Worm (Caenorhabditis elegans) whole organism, L2 larva: ENCODE data around the gene dct-7.
A peak's percentile ranks its signal among the peaks of the same experiment; 100 is the strongest.

Source experiments
- C34F6.9 ChIP-seq: fragments of 150-350 bp; optimal IDR thresholded peaks from 2 replicates; lab custom pipeline; 2014; ENCODE audit warnings: missing biosample characterization, missing genetic modification characterization
- F13H6.1 ChIP-seq: sonication (generic microtip); optimal IDR thresholded peaks from 2 replicates; lab custom pipeline; 2016; ENCODE audit warnings: missing genetic modification characterization, missing compliant biosample characterization
- Y55F3AM.14 ChIP-seq: fragments of 200-800 bp; sonication (Bioruptor generic); optimal IDR thresholded peaks from 2 replicates; lab custom pipeline; 2018; ENCODE audit warnings: mild to moderate bottlenecking, missing genetic modification characterization, missing compliant biosample characterization
- ZK546.5 ChIP-seq: sonication (generic microtip); optimal IDR thresholded peaks from 2 replicates; lab custom pipeline; 2017; ENCODE audit warnings: missing biosample characterization, missing genetic modification characterization
- alr-1 ChIP-seq: fragments of 150-350 bp; optimal IDR thresholded peaks from 2 replicates; lab custom pipeline; 2014; ENCODE audit warnings: missing biosample characterization, missing genetic modification characterization
- aly-2 ChIP-seq: fragments of 150-350 bp; optimal IDR thresholded peaks from 2 replicates; lab custom pipeline; 2014; ENCODE audit warnings: missing biosample characterization, missing genetic modification characterization
- ama-1 ChIP-seq: fragments of 150-350 bp; optimal IDR thresholded peaks from 2 replicates; lab custom pipeline; 2018; ENCODE audit warnings: inconsistent platforms
- blmp-1 ChIP-seq: sonication (generic microtip); optimal IDR thresholded peaks from 2 replicates; lab custom pipeline; 2017; ENCODE audit warnings: missing genetic modification characterization, mild to moderate bottlenecking, missing compliant biosample characterization, antibody characterized with exemption, moderate library complexity; ENCODE audit not compliant: insufficient read depth
- ceh-16 ChIP-seq: fragments of 150-350 bp; optimal IDR thresholded peaks from 2 replicates; lab custom pipeline; 2014; ENCODE audit warnings: missing biosample characterization, missing genetic modification characterization
- ceh-82 ChIP-seq: fragments of 150-350 bp; optimal IDR thresholded peaks from 2 replicates; lab custom pipeline; 2014; ENCODE audit warnings: missing biosample characterization, missing genetic modification characterization
- crh-2 ChIP-seq: sonication (generic microtip); optimal IDR thresholded peaks from 2 replicates; lab custom pipeline; 2017; ENCODE audit warnings: missing biosample characterization, missing genetic modification characterization
- dmd-4 ChIP-seq: sonication (generic microtip); optimal IDR thresholded peaks from 2 replicates; lab custom pipeline; 2017; ENCODE audit warnings: missing biosample characterization, missing genetic modification characterization
- egl-27 ChIP-seq: sonication (generic microtip); optimal IDR thresholded peaks from 3 replicates; lab custom pipeline; 2017; ENCODE audit warnings: missing biosample characterization, missing genetic modification reagents, missing genetic modification characterization
- elt-1 ChIP-seq: fragments of 150-350 bp; optimal IDR thresholded peaks from 2 replicates; lab custom pipeline; 2014; ENCODE audit warnings: missing biosample characterization, missing genetic modification characterization
- fos-1 ChIP-seq: fragments of 150-350 bp; optimal IDR thresholded peaks from 2 replicates; lab custom pipeline; 2014; ENCODE audit warnings: missing biosample characterization, missing genetic modification characterization
- gmeb-1 ChIP-seq: fragments of 150-350 bp; optimal IDR thresholded peaks from 2 replicates; lab custom pipeline; 2014; ENCODE audit warnings: missing biosample characterization, missing genetic modification characterization
- lin-11 ChIP-seq: fragments of 150-350 bp; sonication (generic microtip); optimal IDR thresholded peaks from 2 replicates; lab custom pipeline; 2014; ENCODE audit warnings: missing biosample characterization, missing genetic modification characterization, inconsistent platforms, mixed read lengths
- lin-13 ChIP-seq: fragments of 150-350 bp; optimal IDR thresholded peaks from 2 replicates; lab custom pipeline; 2014; ENCODE audit warnings: missing biosample characterization, missing genetic modification reagents, missing genetic modification characterization
- lin-39 ChIP-seq: fragments of 150-350 bp; optimal IDR thresholded peaks from 2 replicates; lab custom pipeline; 2014; ENCODE audit warnings: missing biosample characterization, missing genetic modification reagents, missing genetic modification characterization
- lsy-2 ChIP-seq, 2 experiments: fragments of 150-350 bp in 1 of 2; sonication (generic microtip) in 1 of 2; optimal IDR thresholded peaks; 2 replicates each; lab custom pipeline; 2014 to 2017; ENCODE audit warnings: missing biosample characterization in 2 of 2, missing genetic modification characterization in 2 of 2
- mab-5 ChIP-seq: fragments of 150-350 bp; optimal IDR thresholded peaks from 2 replicates; lab custom pipeline; 2014; ENCODE audit warnings: missing biosample characterization, missing genetic modification characterization
- mbf-1 ChIP-seq: sonication (generic microtip); optimal IDR thresholded peaks from 2 replicates; lab custom pipeline; 2017; ENCODE audit warnings: missing biosample characterization, missing genetic modification characterization
- mdl-1 ChIP-seq, 2 experiments: fragments of 150-350 bp in 1 of 2; sonication (generic microtip) in 1 of 2; optimal IDR thresholded peaks; 2 replicates each; lab custom pipeline; 2017; ENCODE audit warnings: missing biosample characterization in 2 of 2, missing genetic modification characterization in 2 of 2
- nhr-10 ChIP-seq: sonication (generic microtip); optimal IDR thresholded peaks from 2 replicates; lab custom pipeline; 2017; ENCODE audit warnings: missing biosample characterization, missing genetic modification characterization
- nhr-11 ChIP-seq: fragments of 150-350 bp; optimal IDR thresholded peaks from 2 replicates; lab custom pipeline; 2014; ENCODE audit warnings: missing biosample characterization, missing genetic modification characterization
- nhr-12 ChIP-seq: fragments of 150-350 bp; optimal IDR thresholded peaks from 2 replicates; lab custom pipeline; 2014; ENCODE audit warnings: missing biosample characterization, missing genetic modification characterization
- nhr-129 ChIP-seq: fragments of 150-350 bp; optimal IDR thresholded peaks from 2 replicates; lab custom pipeline; 2014; ENCODE audit warnings: missing biosample characterization, missing genetic modification characterization
- nhr-21 ChIP-seq: fragments of 150-350 bp; optimal IDR thresholded peaks from 2 replicates; lab custom pipeline; 2014; ENCODE audit warnings: missing biosample characterization, missing genetic modification characterization
- nhr-23 ChIP-seq: fragments of 150-350 bp; optimal IDR thresholded peaks from 2 replicates; lab custom pipeline; 2014; ENCODE audit warnings: missing biosample characterization, missing genetic modification reagents, missing genetic modification characterization
- nhr-237 ChIP-seq: fragments of 150-350 bp; optimal IDR thresholded peaks from 2 replicates; lab custom pipeline; 2014; ENCODE audit warnings: missing biosample characterization, missing genetic modification characterization
- nhr-6 ChIP-seq: fragments of 150-350 bp; optimal IDR thresholded peaks from 2 replicates; lab custom pipeline; 2014; ENCODE audit warnings: missing biosample characterization, missing genetic modification characterization
- peb-1 ChIP-seq: fragments of 150-350 bp; optimal IDR thresholded peaks from 2 replicates; lab custom pipeline; 2014; ENCODE audit warnings: missing biosample characterization, missing genetic modification characterization
- sem-4 ChIP-seq: fragments of 150-350 bp; optimal IDR thresholded peaks from 2 replicates; lab custom pipeline; 2014; ENCODE audit warnings: missing biosample characterization, missing genetic modification reagents, missing genetic modification characterization
- skn-1 ChIP-seq: sonication (generic microtip); optimal IDR thresholded peaks from 2 replicates; lab custom pipeline; 2017; ENCODE audit warnings: missing biosample characterization, missing genetic modification characterization
- sma-3 ChIP-seq: sonication (generic microtip); optimal IDR thresholded peaks from 2 replicates; lab custom pipeline; 2016; ENCODE audit warnings: missing genetic modification reagents, missing genetic modification characterization, missing compliant biosample characterization
- sma-9 ChIP-seq, 2 experiments: fragments of 150-350 bp in 1 of 2; sonication (generic microtip) in 1 of 2; optimal IDR thresholded peaks; 2 replicates each; lab custom pipeline; 2014 to 2016; ENCODE audit warnings: missing genetic modification characterization in 2 of 2, mild to moderate bottlenecking in 1 of 2, missing biosample characterization in 1 of 2, missing compliant biosample characterization in 1 of 2, missing genetic modification reagents in 1 of 2, moderate library complexity in 1 of 2
- snpc-4 ChIP-seq: fragments of 150-350 bp; optimal IDR thresholded peaks from 2 replicates; lab custom pipeline; 2014; ENCODE audit warnings: missing biosample characterization, missing genetic modification characterization
- unc-39 ChIP-seq: fragments of 150-350 bp; optimal IDR thresholded peaks from 2 replicates; lab custom pipeline; 2014; ENCODE audit warnings: missing biosample characterization, missing genetic modification characterization
- unc-55 ChIP-seq: fragments of 150-350 bp; sonication (generic microtip); optimal IDR thresholded peaks from 3 replicates; lab custom pipeline; 2014; ENCODE audit warnings: missing biosample characterization, missing genetic modification reagents, missing genetic modification characterization
- unc-62 ChIP-seq: fragments of 150-350 bp; optimal IDR thresholded peaks from 2 replicates; lab custom pipeline; 2014; ENCODE audit warnings: missing biosample characterization, missing genetic modification reagents, missing genetic modification characterization
- zag-1 ChIP-seq: fragments of 150-350 bp; optimal IDR thresholded peaks from 2 replicates; lab custom pipeline; 2014; ENCODE audit warnings: missing biosample characterization, missing genetic modification characterization
- ztf-1 ChIP-seq: fragments of 200-800 bp; sonication (Bioruptor generic); conservative IDR thresholded peaks from 2 replicates; pipeline ENCODE4 v1.3.6; 2022; ENCODE audit warnings: missing genetic modification characterization, missing compliant biosample characterization

dct-7 gene

ce11 chrIV:4284989-4285388, 5.4 kb downstream of the dct-7 start:
- TF ChIP-seq lsy-2 (tag; optimal IDR thresholded peaks at IDR 0.05; lab: Kevin White, UChicago) (no peak), mbf-1 (tag; lab: Kevin White, UChicago) (no peak), nhr-23 (tag; lab: Kevin White, UChicago) (no peak), crh-2 (tag; lab: Kevin White, UChicago) (no peak), lin-39 (tag; lab: Kevin White, UChicago) (no peak), nhr-10 (tag; lab: Kevin White, UChicago) (no peak), egl-27 (tag; lab: Kevin White, UChicago) (no peak), sma-3 (GFP tag; lab: Kevin White, UChicago) (no peak), fos-1 (tag; lab: Kevin White, UChicago) (peak; percentile 89), gmeb-1 (tag; lab: Kevin White, UChicago) (peak; percentile 13), skn-1 (tag; lab: Kevin White, UChicago) (peak; percentile 8)

DNA sequence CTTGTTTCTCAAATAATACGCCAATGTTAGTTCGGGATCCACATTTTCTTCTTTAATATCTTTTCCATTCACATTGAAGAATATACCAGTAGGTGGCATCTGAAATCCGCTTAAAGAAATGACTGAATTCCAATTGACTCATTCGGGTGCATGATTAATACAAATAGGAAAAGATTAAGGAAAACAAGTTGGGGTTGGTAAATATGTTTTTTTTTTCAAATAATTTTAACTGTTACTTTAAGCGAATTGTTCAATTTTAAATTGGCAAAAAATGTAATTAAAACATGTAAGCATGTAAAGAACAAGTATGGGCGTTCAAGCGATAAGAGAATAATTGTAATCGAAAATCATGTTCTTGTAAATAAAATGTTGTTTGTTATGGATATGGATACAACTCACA, 6.4 kb downstream of the dct-7 start, which contains the start of gene F15E6.6:
Gene F15E6.6, minus strand, starts transcription at position 101 of the 400 bp plus-strand sequence.
- no peak for TF ChIP-seq sma-3 (GFP tag; lab: Kevin White, UChicago)
- TF ChIP-seq peb-1 (tag; lab: Kevin White, UChicago) = no peak
- TF ChIP-seq lin-13 (GFP tag; lab: Kevin White, UChicago) = no peak
- TF ChIP-seq snpc-4 = no peak
- TF ChIP-seq ceh-16 (tag; lab: Kevin White, UChicago) = no peak
- no peak for TF ChIP-seq sem-4
- TF ChIP-seq lin-39 (tag; lab: Kevin White, UChicago) = no peak
- no peak for TF ChIP-seq blmp-1 (tag; lab: Kevin White, UChicago)
- TF ChIP-seq elt-1 (tag; lab: Kevin White, UChicago) = no peak
- no peak for TF ChIP-seq nhr-129 (tag; lab: Kevin White, UChicago)
- no peak for TF ChIP-seq mbf-1 (tag; lab: Kevin White, UChicago)
- TF ChIP-seq nhr-6 (tag; lab: Kevin White, UChicago) = no peak
- no peak for TF ChIP-seq aly-2
- TF ChIP-seq unc-62 (GFP tag; lab: Kevin White, UChicago) = no peak
- TF ChIP-seq skn-1 (tag; lab: Kevin White, UChicago) = no peak
- no peak for TF ChIP-seq lin-11 (tag; lab: Kevin White, UChicago)
- TF ChIP-seq mdl-1 (tag; optimal IDR thresholded peaks at IDR 0.05; lab: Kevin White, UChicago) = no peak
- TF ChIP-seq dmd-4 (tag; lab: Kevin White, UChicago) = no peak
- TF ChIP-seq gmeb-1 (tag; lab: Kevin White, UChicago) = no peak
- TF ChIP-seq ceh-82 (tag; lab: Kevin White, UChicago) = no peak

DNA sequence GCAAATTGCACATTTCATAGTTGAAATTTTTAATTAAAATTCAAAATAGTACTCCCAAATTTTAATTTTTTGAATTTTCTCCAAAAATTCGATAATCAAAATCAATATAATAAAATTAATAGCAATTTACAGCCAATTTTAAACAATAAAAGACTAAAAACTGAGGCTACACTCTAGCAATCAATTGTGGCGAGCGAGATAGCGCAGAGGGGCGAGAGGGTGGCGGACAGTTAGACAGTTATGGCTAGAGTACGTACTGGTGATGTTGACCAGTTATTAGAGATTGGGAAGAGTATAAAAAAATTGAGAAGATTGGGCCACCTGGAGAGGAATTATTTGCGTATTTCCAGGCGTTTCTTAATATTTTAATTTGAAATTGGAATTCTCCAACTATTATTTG, 12.7 kb downstream of the dct-7 start, which contains the start of gene nhr-78:
Gene nhr-78, minus strand, starts transcription at position 182 of the 400 bp plus-strand sequence.
- no peak for TF ChIP-seq ama-1 (lab: Kevin White, UChicago)
- TF ChIP-seq nhr-129 (tag; lab: Kevin White, UChicago) = no peak
- TF ChIP-seq fos-1 (tag; lab: Kevin White, UChicago) = no peak
- no peak for TF ChIP-seq nhr-237
- peak; percentile 40 for TF ChIP-seq gmeb-1 (tag; lab: Kevin White, UChicago)
- no peak for TF ChIP-seq unc-55
- TF ChIP-seq lin-13 (GFP tag; lab: Kevin White, UChicago) = no peak
- TF ChIP-seq nhr-21 = no peak
- no peak for TF ChIP-seq nhr-11 (tag; lab: Kevin White, UChicago)
- no peak for TF ChIP-seq Y55F3AM.14
- no peak for TF ChIP-seq crh-2 (tag; lab: Kevin White, UChicago)
- TF ChIP-seq nhr-12 (tag; lab: Kevin White, UChicago) = no peak
- TF ChIP-seq nhr-6 (tag; lab: Kevin White, UChicago) = no peak
- TF ChIP-seq unc-39 (tag; lab: Kevin White, UChicago) = no peak
- TF ChIP-seq elt-1 (tag; lab: Kevin White, UChicago) = no peak
- no peak for TF ChIP-seq nhr-10 (tag; lab: Kevin White, UChicago)
- TF ChIP-seq zag-1 = no peak
- TF ChIP-seq sma-3 (GFP tag; lab: Kevin White, UChicago) = peak; percentile 15
- TF ChIP-seq ceh-82 (tag; lab: Kevin White, UChicago) = no peak
- peak; percentile 37 for TF ChIP-seq F13H6.1 (tag; lab: Kevin White, UChicago)
- TF ChIP-seq sma-9 (GFP tag; optimal IDR thresholded peaks at IDR 0.05; lab: Kevin White, UChicago) = peak; percentile 5
- TF ChIP-seq sma-9 (tag; optimal IDR thresholded peaks at IDR 0.05; lab: Kevin White, UChicago) = no peak
- TF ChIP-seq alr-1 (tag; lab: Kevin White, UChicago) = no peak
- TF ChIP-seq skn-1 (tag; lab: Kevin White, UChicago) = no peak
- TF ChIP-seq C34F6.9 (tag; lab: Kevin White, UChicago) = peak; percentile 14
- TF ChIP-seq mbf-1 (tag; lab: Kevin White, UChicago) = no peak
- TF ChIP-seq egl-27 (tag; lab: Kevin White, UChicago) = no peak
- TF ChIP-seq mab-5 (tag; lab: Kevin White, UChicago) = no peak
- TF ChIP-seq lin-11 (tag; lab: Kevin White, UChicago) = no peak
- TF ChIP-seq lin-39 (tag; lab: Kevin White, UChicago) = no peak
- no peak for TF ChIP-seq ztf-1 (GFP tag; lab: Robert Waterston, UW)
- no peak for TF ChIP-seq ZK546.5 (tag; lab: Kevin White, UChicago)
